Worm (Caenorhabditis elegans) whole organism, mixed stage, embryonic: ENCODE measurements around the gene srb-5.

ENCODE experiments used
- elt-1 ChIP-seq: sonication (generic microtip); optimal IDR thresholded peaks from 2 replicates; lab custom pipeline; 2017; ENCODE audit warnings: missing genetic modification characterization, mild to moderate bottlenecking, missing compliant biosample characterization, antibody characterized with exemption, moderate library complexity, borderline replicate concordance; ENCODE audit not compliant: insufficient read depth
- hlh-1 ChIP-seq: fragments of 150-350 bp; optimal IDR thresholded peaks from 2 replicates; lab custom pipeline; 2014; ENCODE audit warnings: missing biosample characterization, missing genetic modification reagents, missing genetic modification characterization
- lsy-2 ChIP-seq: fragments of 150-350 bp; optimal IDR thresholded peaks from 2 replicates; lab custom pipeline; 2014; ENCODE audit warnings: missing biosample characterization, missing genetic modification characterization
- nhr-12 ChIP-seq: fragments of 150-350 bp; optimal IDR thresholded peaks from 2 replicates; lab custom pipeline; 2014; ENCODE audit warnings: missing biosample characterization, missing genetic modification characterization
- nhr-237 ChIP-seq: fragments of 150-350 bp; optimal IDR thresholded peaks from 2 replicates; lab custom pipeline; 2014; ENCODE audit warnings: missing biosample characterization, missing genetic modification characterization
- unc-62 ChIP-seq: fragments of 150-350 bp; optimal IDR thresholded peaks from 2 replicates; lab custom pipeline; 2014; ENCODE audit warnings: missing biosample characterization, missing genetic modification reagents, missing genetic modification characterization

DNA sequence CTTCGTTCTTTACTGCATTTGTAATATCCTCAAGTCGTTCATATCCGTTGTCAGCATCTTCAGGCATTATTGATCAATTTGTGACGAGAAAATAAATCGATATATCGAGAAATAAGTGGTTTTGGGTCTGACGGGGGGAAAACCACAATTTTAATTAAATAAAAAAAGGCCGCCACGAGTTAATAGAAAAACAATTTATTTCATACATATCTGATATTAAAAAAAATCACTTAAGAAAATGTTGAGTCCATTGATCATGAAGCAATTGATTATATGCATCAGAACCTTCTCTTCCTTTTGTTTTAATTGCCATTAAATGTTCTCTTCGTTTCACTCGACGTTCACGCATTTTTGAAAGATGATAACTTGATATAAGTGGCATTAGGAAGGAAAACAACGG lies 14.8 kb downstream of the srb-5 start, which contains the start of gene F58A6.5:
- TF ChIP-seq unc-62 (GFP tag; lab: Kevin White, UChicago) (no peak), hlh-1 (tag; lab: Kevin White, UChicago) (no peak), elt-1 (tag; lab: Kevin White, UChicago) (no peak), nhr-12 (tag; lab: Kevin White, UChicago) (no peak), nhr-237 (tag; lab: Kevin White, UChicago) (no peak), lsy-2 (tag; lab: Kevin White, UChicago) (no peak)
